Worm (Caenorhabditis elegans) whole organism, late embryonic: ENCODE measurements around the gene glr-2.

Experiments used
- C08G9.2 ChIP-seq: sonication (generic microtip); optimal IDR thresholded peaks from 2 replicates; lab custom pipeline; 2016; ENCODE audit warnings: mild to moderate bottlenecking, missing genetic modification characterization, moderate library complexity, missing compliant biosample characterization
- F13H6.1 ChIP-seq: sonication (generic microtip); optimal IDR thresholded peaks from 2 replicates; lab custom pipeline; 2016; ENCODE audit warnings: missing genetic modification characterization, missing compliant biosample characterization
- K02D7.2 ChIP-seq: sonication (generic microtip); optimal IDR thresholded peaks from 2 replicates; lab custom pipeline; 2017; ENCODE audit warnings: mild to moderate bottlenecking, missing genetic modification characterization, missing compliant biosample characterization
- K09A11.1 ChIP-seq: sonication (generic microtip); optimal IDR thresholded peaks from 2 replicates; lab custom pipeline; 2017; ENCODE audit warnings: antibody characterized with exemption, mild to moderate bottlenecking, missing genetic modification characterization, missing compliant biosample characterization; ENCODE audit not compliant: insufficient read depth
- ceh-14 ChIP-seq: sonication (generic microtip); optimal IDR thresholded peaks from 2 replicates; lab custom pipeline; 2016; ENCODE audit warnings: missing genotype, missing genetic modification characterization, missing compliant biosample characterization
- ceh-18 ChIP-seq: sonication (generic microtip); optimal IDR thresholded peaks from 2 replicates; lab custom pipeline; 2016; ENCODE audit warnings: missing genetic modification characterization, missing compliant biosample characterization
- ceh-19 ChIP-seq: fragments of 200-800 bp; sonication (Bioruptor generic); optimal IDR thresholded peaks from 2 replicates; lab custom pipeline; 2018; ENCODE audit warnings: mild to moderate bottlenecking, missing genetic modification characterization, missing compliant biosample characterization
- ceh-2 ChIP-seq: sonication (generic microtip); optimal IDR thresholded peaks from 2 replicates; lab custom pipeline; 2016; ENCODE audit warnings: missing genotype, missing genetic modification characterization, missing compliant biosample characterization
- ceh-31 ChIP-seq: sonication (generic microtip); optimal IDR thresholded peaks from 2 replicates; lab custom pipeline; 2016; ENCODE audit warnings: missing genetic modification characterization, missing compliant biosample characterization
- ceh-34 ChIP-seq: sonication (generic microtip); optimal IDR thresholded peaks from 2 replicates; lab custom pipeline; 2016; ENCODE audit warnings: mild to moderate bottlenecking, missing genetic modification characterization, missing compliant biosample characterization
- ceh-45 ChIP-seq: fragments of 200-800 bp; sonication (Bioruptor generic); IDR thresholded peaks from 2 replicates; pipeline ENCODE4 v1.3.6; 2022; ENCODE audit warnings: missing genetic modification reagents, missing genetic modification characterization, missing compliant biosample characterization
- ceh-48 ChIP-seq: sonication (generic microtip); optimal IDR thresholded peaks from 2 replicates; lab custom pipeline; 2016; ENCODE audit warnings: missing genetic modification characterization, inconsistent platforms, missing compliant biosample characterization
- ceh-9 ChIP-seq: sonication (generic microtip); optimal IDR thresholded peaks from 2 replicates; lab custom pipeline; 2016; ENCODE audit warnings: mild to moderate bottlenecking, missing genetic modification characterization, inconsistent platforms, missing compliant biosample characterization
- che-1 ChIP-seq: sonication (generic microtip); optimal IDR thresholded peaks from 2 replicates; lab custom pipeline; 2016; ENCODE audit warnings: mild to moderate bottlenecking, missing genetic modification characterization, missing compliant biosample characterization
- dmd-4 ChIP-seq: sonication (generic microtip); optimal IDR thresholded peaks from 2 replicates; lab custom pipeline; 2016; ENCODE audit warnings: borderline replicate concordance, missing genetic modification characterization, missing compliant biosample characterization
- dve-1 ChIP-seq: sonication (generic microtip); optimal IDR thresholded peaks from 2 replicates; lab custom pipeline; 2017; ENCODE audit warnings: antibody characterized with exemption, mild to moderate bottlenecking, missing genetic modification characterization, missing compliant biosample characterization
- elt-2 ChIP-seq: sonication (generic microtip); optimal IDR thresholded peaks from 2 replicates; lab custom pipeline; 2016; ENCODE audit warnings: missing genetic modification reagents, missing genetic modification characterization, missing compliant biosample characterization
- elt-4 ChIP-seq: sonication (generic microtip); optimal IDR thresholded peaks from 2 replicates; lab custom pipeline; 2016; ENCODE audit warnings: missing genetic modification characterization, missing compliant biosample characterization
- ets-4 ChIP-seq: sonication (generic microtip); optimal IDR thresholded peaks from 2 replicates; lab custom pipeline; 2016; ENCODE audit warnings: missing genetic modification characterization, missing compliant biosample characterization
- gmeb-2 ChIP-seq: sonication (generic microtip); optimal IDR thresholded peaks from 2 replicates; lab custom pipeline; 2016; ENCODE audit warnings: missing genetic modification characterization, inconsistent platforms, missing compliant biosample characterization
- hlh-8 ChIP-seq: sonication (generic microtip); optimal IDR thresholded peaks from 2 replicates; lab custom pipeline; 2016; ENCODE audit warnings: missing genotype, missing genetic modification characterization, missing compliant biosample characterization
- lin-11 ChIP-seq: fragments of 200-800 bp; sonication (Bioruptor generic); optimal IDR thresholded peaks from 2 replicates; lab custom pipeline; 2018; ENCODE audit warnings: mild to moderate bottlenecking, missing genetic modification characterization, missing compliant biosample characterization
- madf-2 ChIP-seq: sonication (generic microtip); optimal IDR thresholded peaks from 2 replicates; lab custom pipeline; 2017; ENCODE audit warnings: missing genetic modification characterization, missing compliant biosample characterization
- mec-3 ChIP-seq: sonication (generic microtip); optimal IDR thresholded peaks from 2 replicates; lab custom pipeline; 2016; ENCODE audit warnings: borderline replicate concordance, missing genetic modification characterization, missing compliant biosample characterization
- nfya-1 ChIP-seq: sonication (generic microtip); optimal IDR thresholded peaks from 2 replicates; lab custom pipeline; 2017; ENCODE audit warnings: missing genetic modification characterization, mild to moderate bottlenecking, missing compliant biosample characterization, antibody characterized with exemption, moderate library complexity
- nhr-232 ChIP-seq: sonication (generic microtip); optimal IDR thresholded peaks from 2 replicates; lab custom pipeline; 2016; ENCODE audit warnings: missing genetic modification characterization, missing compliant biosample characterization
- pat-9 ChIP-seq: fragments of 200-800 bp; sonication (Bioruptor generic); optimal IDR thresholded peaks from 2 replicates; lab custom pipeline; 2018; ENCODE audit warnings: mild to moderate bottlenecking, missing genetic modification characterization, moderate library complexity, missing compliant biosample characterization
- pax-1 ChIP-seq: fragments of 150-350 bp; optimal IDR thresholded peaks from 2 replicates; lab custom pipeline; 2014; ENCODE audit warnings: missing biosample characterization, missing genetic modification characterization
- pha-2 ChIP-seq: sonication (generic microtip); optimal IDR thresholded peaks from 2 replicates; lab custom pipeline; 2017; ENCODE audit warnings: mild to moderate bottlenecking, missing genetic modification characterization, missing compliant biosample characterization
- pha-4 ChIP-seq: fragments of 150-350 bp; optimal IDR thresholded peaks from 2 replicates; lab custom pipeline; 2018; ENCODE audit warnings: missing biosample characterization, missing genetic modification reagents, missing genetic modification characterization
- pros-1 ChIP-seq: fragments of 150-350 bp; optimal IDR thresholded peaks from 2 replicates; lab custom pipeline; 2014; ENCODE audit warnings: missing biosample characterization, missing genetic modification reagents, missing genetic modification characterization
- ref-2 ChIP-seq: sonication (generic microtip); optimal IDR thresholded peaks from 2 replicates; lab custom pipeline; 2016; ENCODE audit warnings: missing genetic modification characterization, missing compliant biosample characterization
- rnt-1 ChIP-seq: sonication (generic microtip); optimal IDR thresholded peaks from 2 replicates; lab custom pipeline; 2016; ENCODE audit warnings: missing genetic modification characterization, missing compliant biosample characterization
- sox-4 ChIP-seq: sonication (generic microtip); optimal IDR thresholded peaks from 2 replicates; lab custom pipeline; 2017; ENCODE audit warnings: mild to moderate bottlenecking, missing genetic modification characterization, inconsistent platforms, missing compliant biosample characterization
- tbx-2 ChIP-seq: sonication (generic microtip); optimal IDR thresholded peaks from 2 replicates; lab custom pipeline; 2016; ENCODE audit warnings: missing genetic modification characterization, missing compliant biosample characterization
- unc-3 ChIP-seq, 2 experiments: fragments of 200-800 bp in 1 of 2; sonication (Bioruptor generic) in 1 of 2; sonication (generic microtip) in 1 of 2; conservative IDR thresholded peaks in 1 of 2; optimal IDR thresholded peaks in 1 of 2; 2 replicates each; pipeline versions ENCODE4 v1.3.6 to Lab custom; 2016 to 2022; ENCODE audit warnings: missing compliant biosample characterization in 2 of 2, missing genetic modification characterization in 2 of 2, missing genetic modification reagents in 1 of 2
- unc-42 ChIP-seq: sonication (generic microtip); optimal IDR thresholded peaks from 2 replicates; lab custom pipeline; 2016; ENCODE audit warnings: missing genotype, missing genetic modification characterization, missing compliant biosample characterization
- unc-55 ChIP-seq: sonication (generic microtip); optimal IDR thresholded peaks from 2 replicates; lab custom pipeline; 2017; ENCODE audit warnings: missing biosample characterization, missing genetic modification reagents, missing genetic modification characterization
- unc-86 ChIP-seq: sonication (generic microtip); optimal IDR thresholded peaks from 2 replicates; lab custom pipeline; 2016; ENCODE audit warnings: missing genetic modification characterization, missing compliant biosample characterization

The glr-2 gene

DNA sequence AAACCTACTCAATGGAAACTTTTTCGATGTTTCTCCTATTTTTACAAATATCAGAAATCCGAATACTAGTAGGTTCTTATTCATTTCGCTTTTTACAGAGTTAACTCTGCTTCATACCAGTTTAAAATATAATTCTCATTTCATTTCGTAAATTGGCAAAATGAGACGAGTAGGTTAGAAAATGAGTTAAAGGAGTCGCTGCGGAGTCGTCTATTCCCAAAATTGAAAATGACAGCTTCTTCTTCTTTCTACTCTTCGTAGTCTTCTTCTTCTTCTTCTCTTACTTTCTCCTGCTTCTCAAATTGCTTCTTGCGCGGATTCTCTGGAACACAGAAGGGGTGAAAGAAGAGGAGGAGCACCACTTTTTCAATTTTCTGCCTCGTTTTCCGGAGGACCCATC lies at the start of gene glr-2:
TSS of gene glr-2 (minus strand) at position 211 of the 400 bp plus-strand sequence.
- TF ChIP-seq unc-86 (no peak), unc-42 (tag; lab: Kevin White, UChicago) (peak; percentile 59)

DNA sequence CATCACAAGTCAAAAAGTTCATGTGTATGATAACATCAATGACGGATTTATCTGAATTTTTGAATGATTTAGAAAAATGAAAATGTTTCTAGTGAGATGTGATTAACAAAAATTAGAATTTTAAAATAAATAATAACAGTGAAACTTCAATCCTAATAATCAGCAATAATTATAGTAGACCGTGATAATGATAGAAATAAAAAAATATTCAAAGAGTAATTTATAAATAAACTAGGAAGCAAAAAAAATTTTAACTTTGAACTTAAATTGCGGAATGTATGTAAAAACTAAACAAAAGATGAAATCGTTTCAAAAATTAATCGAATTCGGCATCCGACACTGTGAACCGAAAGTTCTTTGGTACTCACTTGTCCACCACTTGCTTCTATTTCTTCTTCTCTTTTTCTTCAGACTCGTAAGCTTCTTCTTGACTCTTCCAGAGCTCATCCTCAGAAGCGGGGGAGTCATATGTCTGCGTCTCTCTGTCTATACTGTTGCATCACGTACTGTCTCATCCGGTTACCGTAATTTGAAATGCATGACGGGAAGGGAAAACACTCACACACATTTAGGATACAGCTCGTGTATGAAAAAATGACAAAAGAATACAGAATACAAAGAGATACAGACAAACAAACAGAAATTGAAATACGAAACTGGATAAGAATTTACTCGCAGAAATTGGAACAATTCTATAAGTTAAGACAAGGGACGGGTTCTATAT lies 48.3 kb upstream of the glr-2 start, which contains the start of gene mec-14:
TSS of gene mec-14 (minus strand) at position 51 of the 724 bp plus-strand sequence.
- TF ChIP-seq pros-1 (tag; lab: Kevin White, UChicago) (no peak), dve-1 (no peak), che-1 (tag; lab: Kevin White, UChicago) (no peak), C08G9.2 (tag; lab: Kevin White, UChicago) (no peak), madf-2 (tag; lab: Kevin White, UChicago) (no peak), ets-4 (tag; lab: Kevin White, UChicago) (no peak)

DNA sequence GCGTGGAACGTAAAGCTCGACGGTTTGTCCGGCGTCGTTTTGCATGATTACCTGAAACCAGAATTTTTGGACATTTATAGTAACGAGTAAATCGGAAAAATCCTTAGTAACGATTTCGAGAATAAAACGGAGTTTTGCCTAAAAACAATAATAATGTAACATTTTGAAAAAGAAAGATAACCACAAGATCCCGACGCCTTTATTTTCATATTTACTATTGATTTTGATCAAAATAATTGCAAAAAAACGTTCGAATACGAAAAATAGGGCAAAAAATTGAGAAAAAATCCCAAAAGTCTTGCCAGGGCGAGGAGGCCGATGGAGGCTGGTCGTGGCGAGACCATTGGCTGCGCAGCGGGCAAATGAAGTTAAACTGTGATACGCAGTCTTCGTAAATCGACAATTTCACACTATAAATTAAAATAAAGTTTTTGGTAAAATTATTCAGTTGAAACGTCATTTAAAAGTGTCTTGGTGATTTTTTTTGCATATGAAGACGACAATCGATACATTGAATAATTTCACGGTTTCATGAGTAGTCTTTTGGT lies 44.9 kb upstream of the glr-2 start, which contains the start of gene rps-21:
TSS of gene rps-21 (minus strand) at position 51 of the 548 bp plus-strand sequence.
- TF ChIP-seq ceh-18 (tag; lab: Kevin White, UChicago) (peak; percentile 45), unc-42 (tag; lab: Kevin White, UChicago) (peak; percentile 88), pha-4 (tag; lab: Kevin White, UChicago) (no peak), unc-55 (peak; percentile 32), tbx-2 (tag; lab: Kevin White, UChicago) (peak; percentile 69), ceh-48 (tag; lab: Kevin White, UChicago) (peak; percentile 19), ceh-34 (peak; percentile 47), dmd-4 (tag; lab: Kevin White, UChicago) (no peak), ceh-2 (tag; lab: Kevin White, UChicago) (no peak), elt-2 (peak; percentile 21), pha-2 (tag; lab: Kevin White, UChicago) (peak; percentile 20), unc-86 (peak; percentile 22), nfya-1 (peak; percentile 81), rnt-1 (tag; lab: Kevin White, UChicago) (peak; percentile 19), unc-3 (GFP tag; conservative IDR thresholded peaks at IDR 0.05; lab: Robert Waterston, UW) (no peak), unc-3 (tag; optimal IDR thresholded peaks at IDR 0.05; lab: Kevin White, UChicago) (no peak), ref-2 (tag; lab: Kevin White, UChicago) (peak; percentile 11), gmeb-2 (no peak), ceh-14 (tag; lab: Kevin White, UChicago) (peak; percentile 6), elt-4 (no peak), ceh-31 (tag; lab: Kevin White, UChicago) (peak; percentile 71)

DNA sequence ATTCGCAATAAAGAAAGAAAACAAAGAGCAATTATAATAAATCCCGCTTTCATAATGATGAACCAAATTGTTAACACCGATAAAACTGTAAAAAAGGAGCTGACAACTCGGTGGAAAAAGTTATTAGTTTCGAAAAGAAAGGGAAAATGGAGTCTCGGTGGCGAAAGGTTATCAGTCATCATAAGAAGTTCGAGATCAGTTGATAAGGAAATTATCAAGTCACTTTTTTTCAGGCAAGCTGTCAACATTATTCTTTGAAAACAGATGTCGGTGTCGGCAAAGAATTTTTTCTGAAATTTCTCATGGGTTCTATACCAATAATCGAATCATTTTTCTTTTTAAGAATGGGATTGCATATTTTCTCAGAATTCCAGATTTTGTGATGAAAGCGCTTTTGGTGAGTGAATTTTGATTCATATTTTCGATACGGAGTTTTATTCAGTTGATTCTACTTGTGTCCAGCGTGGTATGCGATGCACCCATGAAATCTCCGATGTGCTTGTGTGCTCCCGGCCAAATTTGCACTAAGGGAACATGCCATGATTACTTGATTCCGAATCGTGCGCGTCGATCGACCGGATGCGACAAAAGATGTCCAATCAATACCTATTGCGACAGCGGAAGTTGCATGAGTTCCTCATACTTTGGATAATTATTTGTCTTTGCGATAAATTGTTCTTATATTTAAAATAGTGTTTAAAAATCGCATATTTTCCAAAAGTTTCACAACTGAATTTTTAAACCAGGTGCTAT lies 43.7 kb upstream of the glr-2 start, which contains the start of the genes F37C12.21 and F37C12.10:
TSS of gene F37C12.21 (plus strand) at position 58 of the 753 bp plus-strand sequence.
TSS of gene F37C12.10 (minus strand) at position 85 of the 753 bp plus-strand sequence.
- TF ChIP-seq ceh-19 (GFP tag; lab: Kevin White, UChicago) (no peak), elt-2 (peak; percentile 49), sox-4 (tag; lab: Kevin White, UChicago) (no peak)

DNA sequence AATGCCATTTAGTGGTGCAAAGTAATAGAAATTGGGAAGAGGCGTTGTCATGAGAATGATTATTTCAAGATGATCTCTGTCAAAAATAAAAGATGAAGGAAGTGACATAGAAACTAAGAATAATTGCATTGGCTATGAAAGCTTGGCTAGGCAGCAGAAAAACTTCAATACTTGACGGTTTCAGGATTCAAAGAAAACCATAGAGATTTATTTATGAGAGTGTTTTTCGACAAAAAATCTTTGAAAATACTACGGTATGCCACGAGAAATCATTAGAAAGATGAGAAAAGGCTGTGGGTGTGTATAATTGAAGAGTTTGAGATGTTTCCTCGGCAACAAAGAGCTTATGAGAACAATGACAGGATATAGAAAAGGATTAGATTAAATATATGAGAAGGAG lies 40.7 kb upstream of the glr-2 start, which contains the start of gene F37C12.14:
TSS of gene F37C12.14 (minus strand) at position 101 of the 400 bp plus-strand sequence.
- TF ChIP-seq hlh-8 (tag; lab: Kevin White, UChicago) = no peak
- no peak for TF ChIP-seq ets-4 (tag; lab: Kevin White, UChicago)
- no peak for TF ChIP-seq pha-4 (tag; lab: Kevin White, UChicago)
- TF ChIP-seq K02D7.2 (tag; lab: Kevin White, UChicago) = no peak
- TF ChIP-seq ceh-45 (GFP tag; lab: Robert Waterston, UW) = no peak
- TF ChIP-seq pat-9 (tag; lab: Kevin White, UChicago) = no peak
- TF ChIP-seq tbx-2 (tag; lab: Kevin White, UChicago) = no peak
- no peak for TF ChIP-seq nfya-1
- TF ChIP-seq unc-86 = no peak
- TF ChIP-seq F13H6.1 = no peak
- TF ChIP-seq pha-2 (tag; lab: Kevin White, UChicago) = no peak
- no peak for TF ChIP-seq nhr-232
- TF ChIP-seq pax-1 (tag; lab: Kevin White, UChicago) = no peak
- no peak for TF ChIP-seq K09A11.1 (tag; lab: Kevin White, UChicago)
- no peak for TF ChIP-seq dmd-4 (tag; lab: Kevin White, UChicago)
- no peak for TF ChIP-seq mec-3 (tag; lab: Kevin White, UChicago)
- no peak for TF ChIP-seq ceh-9 (tag; lab: Kevin White, UChicago)
- no peak for TF ChIP-seq ref-2 (tag; lab: Kevin White, UChicago)
- TF ChIP-seq sox-4 (tag; lab: Kevin White, UChicago) = no peak
- no peak for TF ChIP-seq lin-11 (tag; lab: Kevin White, UChicago)
